Worm (Caenorhabditis elegans) whole organism, L1 larva: ENCODE measurements around the gene C28D4.18.

Experiments
- fkh-8 ChIP-seq: sonication (generic microtip); optimal IDR thresholded peaks from 2 replicates; lab custom pipeline; 2016; ENCODE audit warnings: mild to moderate bottlenecking, missing genetic modification characterization, missing compliant biosample characterization
- nhr-85 ChIP-seq: sonication (generic microtip); peaks from one replicate; lab custom pipeline; 2016; ENCODE audit warnings: missing genetic modification characterization, inconsistent platforms, missing compliant biosample characterization

- TF ChIP-seq fkh-8 (tag; lab: Kevin White, UChicago) (no peak), nhr-85 (tag; lab: Kevin White, UChicago) (no peak)
Observed at ce11 chrIV:9772096-9772720, 47.1 kb downstream of the C28D4.18 start, which contains the start of gene cav-1.
